Worm (Caenorhabditis elegans) whole organism, late embryonic: Measurements from ENCODE around the gene F10C2.5.

Experiments used
- ama-1 ChIP-seq: fragments of 150-350 bp; optimal IDR thresholded peaks from 2 replicates; lab custom pipeline; 2014
- ceh-9 ChIP-seq: sonication (generic microtip); optimal IDR thresholded peaks from 2 replicates; lab custom pipeline; 2016; ENCODE audit warnings: mild to moderate bottlenecking, missing genetic modification characterization, inconsistent platforms, missing compliant biosample characterization
- dmd-4 ChIP-seq: sonication (generic microtip); optimal IDR thresholded peaks from 2 replicates; lab custom pipeline; 2016; ENCODE audit warnings: borderline replicate concordance, missing genetic modification characterization, missing compliant biosample characterization
- ets-4 ChIP-seq: sonication (generic microtip); optimal IDR thresholded peaks from 2 replicates; lab custom pipeline; 2016; ENCODE audit warnings: missing genetic modification characterization, missing compliant biosample characterization
- fkh-10 ChIP-seq: fragments of 150-350 bp; optimal IDR thresholded peaks from 2 replicates; lab custom pipeline; 2014; ENCODE audit warnings: missing biosample characterization, missing genetic modification reagents, missing genetic modification characterization
- nhr-11 ChIP-seq: fragments of 150-350 bp; optimal IDR thresholded peaks from 2 replicates; lab custom pipeline; 2014; ENCODE audit warnings: missing biosample characterization, missing genetic modification characterization
- npax-4 ChIP-seq: sonication (generic microtip); optimal IDR thresholded peaks from 2 replicates; lab custom pipeline; 2016; ENCODE audit warnings: missing genetic modification characterization, missing compliant biosample characterization
- pag-3 ChIP-seq: sonication (generic microtip); optimal IDR thresholded peaks from 2 replicates; lab custom pipeline; 2016; ENCODE audit warnings: missing compliant biosample characterization, missing genetic modification characterization, borderline replicate concordance
- pat-9 ChIP-seq: fragments of 200-800 bp; sonication (Bioruptor generic); optimal IDR thresholded peaks from 2 replicates; lab custom pipeline; 2018; ENCODE audit warnings: mild to moderate bottlenecking, missing genetic modification characterization, moderate library complexity, missing compliant biosample characterization
- pqm-1 ChIP-seq: sonication (generic microtip); optimal IDR thresholded peaks from 2 replicates; lab custom pipeline; 2016; ENCODE audit warnings: missing genetic modification characterization, missing compliant biosample characterization
- rnt-1 ChIP-seq: sonication (generic microtip); optimal IDR thresholded peaks from 2 replicates; lab custom pipeline; 2016; ENCODE audit warnings: missing genetic modification characterization, missing compliant biosample characterization
- unc-3 ChIP-seq, 2 experiments: fragments of 200-800 bp in 1 of 2; sonication (Bioruptor generic) in 1 of 2; sonication (generic microtip) in 1 of 2; conservative IDR thresholded peaks in 1 of 2; optimal IDR thresholded peaks in 1 of 2; 2 replicates each; pipeline versions ENCODE4 v1.3.6 to Lab custom; 2016 to 2022; ENCODE audit warnings: missing compliant biosample characterization in 2 of 2, missing genetic modification characterization in 2 of 2, missing genetic modification reagents in 1 of 2
- unc-86 ChIP-seq: sonication (generic microtip); optimal IDR thresholded peaks from 2 replicates; lab custom pipeline; 2016; ENCODE audit warnings: missing genetic modification characterization, missing compliant biosample characterization

DNA sequence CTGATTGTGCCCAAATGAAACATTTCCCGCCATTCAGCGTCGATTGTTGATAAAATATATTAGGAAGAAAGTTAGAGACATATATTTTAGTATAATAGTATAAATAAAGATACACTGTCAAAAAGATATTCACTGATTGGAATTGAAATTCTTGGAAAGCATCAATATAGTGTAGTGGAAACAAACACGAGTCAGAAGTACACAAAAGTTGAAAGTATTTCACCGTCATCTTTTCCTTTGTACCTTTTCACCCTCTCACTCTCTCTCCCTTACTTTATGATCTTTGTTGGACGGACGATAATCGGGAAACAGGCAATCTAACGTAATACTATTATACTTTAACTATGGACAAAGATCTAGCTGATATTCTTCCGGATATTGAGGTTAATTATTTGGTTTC lies 48.8 kb downstream of the F10C2.5 start, which contains the start of gene nhr-208:
- TF ChIP-seq ama-1 (lab: Kevin White, UChicago) (no peak), ceh-9 (tag; lab: Kevin White, UChicago) (no peak), unc-86 (tag; lab: Kevin White, UChicago) (no peak), ets-4 (tag; lab: Kevin White, UChicago) (no peak), nhr-11 (tag; lab: Kevin White, UChicago) (no peak), rnt-1 (tag; lab: Kevin White, UChicago) (no peak), pqm-1 (no peak), dmd-4 (tag; lab: Kevin White, UChicago) (no peak), npax-4 (tag; lab: Kevin White, UChicago) (no peak), pag-3 (tag; lab: Kevin White, UChicago) (no peak), unc-3 (GFP tag; conservative IDR thresholded peaks at IDR 0.05; lab: Robert Waterston, UW) (no peak), unc-3 (tag; optimal IDR thresholded peaks at IDR 0.05; lab: Kevin White, UChicago) (no peak), fkh-10 (no peak), pat-9 (tag; lab: Kevin White, UChicago) (no peak)
